Fruit fly (Drosophila melanogaster): ENCODE data around the gene Mcm10.

The Mcm10 gene

dm6 chr2L:21141714-21142500, 37.8 kb upstream of the Mcm10 start, which contains the start of gene Dap160 (continued):
- TF ChIP-seq sens (GFP tag) = peak; percentile 76
- TF ChIP-seq Gug (GFP tag; IDR thresholded peaks at IDR 0.05) = no peak
- no peak for TF ChIP-seq Eip74EF (GFP tag; optimal IDR thresholded peaks at IDR 0.05)
- no peak for TF ChIP-seq Meics (GFP tag; optimal IDR thresholded peaks at IDR 0.05)
- TF ChIP-seq Bgb (GFP tag; IDR thresholded peaks at IDR 0.05; ENCODE audit: partially characterized antibody) = peak; percentile 78
- no peak for TF ChIP-seq Mes4 (GFP tag; optimal IDR thresholded peaks at IDR 0.05)
- TF ChIP-seq CG2116 (GFP tag; optimal IDR thresholded peaks at IDR 0.05) = peak; percentile 30
- no peak for TF ChIP-seq CG17328 (GFP tag; IDR thresholded peaks at IDR 0.05)
- no peak for TF ChIP-seq dpn (GFP tag; optimal IDR thresholded peaks at IDR 0.05)
- TF ChIP-seq CG2712 (tag; optimal IDR thresholded peaks at IDR 0.05) = no peak
- TF ChIP-seq CG12942 (GFP tag; optimal IDR thresholded peaks at IDR 0.05) = no peak
- TF ChIP-seq HHEX (GFP tag; optimal IDR thresholded peaks at IDR 0.05) = no peak
- TF ChIP-seq scrt (GFP tag; optimal IDR thresholded peaks at IDR 0.05) = no peak
- peak; percentile 77 for TF ChIP-seq CG13287 (GFP tag; IDR thresholded peaks at IDR 0.05; ENCODE audit: partially characterized antibody)
- no peak for TF ChIP-seq bab2 (GFP tag; optimal IDR thresholded peaks at IDR 0.05)
- TF ChIP-seq CG31441 (GFP tag; IDR thresholded peaks at IDR 0.05) = no peak
- no peak for TF ChIP-seq B-H1 (GFP tag; IDR thresholded peaks at IDR 0.05)
- no peak; the same call in 2 of the 3 replicates for TF ChIP-seq ase (GFP tag; IDR thresholded peaks at IDR 0.05)
- no peak for TF ChIP-seq CG31388 (GFP tag; optimal IDR thresholded peaks at IDR 0.05)
- TF ChIP-seq Drgx (GFP tag; IDR thresholded peaks at IDR 0.05) = no peak
- no peak for TF ChIP-seq eyg (GFP tag; optimal IDR thresholded peaks at IDR 0.05)
- no peak for TF ChIP-seq Hsf (GFP tag; optimal IDR thresholded peaks at IDR 0.05)
- TF ChIP-seq H2.0 (GFP tag; IDR thresholded peaks at IDR 0.05) = no peak
- TF ChIP-seq Fer1 (GFP tag; optimal IDR thresholded peaks at IDR 0.05) = peak; percentile 41
- TF ChIP-seq Blimp-1 (GFP tag; optimal IDR thresholded peaks at IDR 0.05) = no peak
- TF ChIP-seq CG3838 (GFP tag; optimal IDR thresholded peaks at IDR 0.05) = no peak
- no peak for TF ChIP-seq run (tag; optimal IDR thresholded peaks at IDR 0.05)
- TF ChIP-seq Sox100B (GFP tag; optimal IDR thresholded peaks at IDR 0.05) = no peak
- no peak for TF ChIP-seq abd-A (tag; optimal IDR thresholded peaks at IDR 0.05)
- TF ChIP-seq CG8388 (GFP tag; optimal IDR thresholded peaks at IDR 0.05) = no peak
- TF ChIP-seq CG10959 (GFP tag; IDR thresholded peaks at IDR 0.05) = no peak
- TF ChIP-seq CG18599 (GFP tag; optimal IDR thresholded peaks at IDR 0.05) = no peak
- TF ChIP-seq ham (GFP tag; IDR thresholded peaks at IDR 0.05) = no peak
- TF ChIP-seq Atf3 (GFP tag; optimal IDR thresholded peaks at IDR 0.05) = no peak
- TF ChIP-seq CG14441 (GFP tag; IDR thresholded peaks at IDR 0.05) = no peak
- peak; percentile 68 for TF ChIP-seq unc-4 (GFP tag; IDR thresholded peaks at IDR 0.05; ENCODE audit: partially characterized antibody)
- TF ChIP-seq danr (GFP tag; IDR thresholded peaks at IDR 0.05) = no peak
- no peak for TF ChIP-seq fu2 (GFP tag; optimal IDR thresholded peaks at IDR 0.05)
- TF ChIP-seq CG30431 (GFP tag; optimal IDR thresholded peaks at IDR 0.05) = no peak
- TF ChIP-seq hth (optimal IDR thresholded peaks at IDR 0.05) = no peak
- no peak for TF ChIP-seq twi (tag; optimal IDR thresholded peaks at IDR 0.05)
- TF ChIP-seq CG10366 (GFP tag; IDR thresholded peaks at IDR 0.05) = no peak
- peak; percentile 61 for TF ChIP-seq CG17802 (tag; optimal IDR thresholded peaks at IDR 0.05)
- TF ChIP-seq CG11398 (GFP tag; optimal IDR thresholded peaks at IDR 0.05) = no peak
- TF ChIP-seq CG10147 (GFP tag; optimal IDR thresholded peaks at IDR 0.05) = no peak
- TF ChIP-seq peb (GFP tag; IDR thresholded peaks at IDR 0.05) = no peak
- no peak for TF ChIP-seq mld (GFP tag; IDR thresholded peaks at IDR 0.05; ENCODE audit: partially characterized antibody)
- no peak for TF ChIP-seq CG10565 (GFP tag; optimal IDR thresholded peaks at IDR 0.05)
- peak; percentile 24 for TF ChIP-seq mirr (GFP tag; optimal IDR thresholded peaks at IDR 0.05)
- TF ChIP-seq Ada2b (GFP tag; IDR thresholded peaks at IDR 0.05) = no peak
